Worm (Caenorhabditis elegans): Measurements from ENCODE around the gene str-236.

DNA sequence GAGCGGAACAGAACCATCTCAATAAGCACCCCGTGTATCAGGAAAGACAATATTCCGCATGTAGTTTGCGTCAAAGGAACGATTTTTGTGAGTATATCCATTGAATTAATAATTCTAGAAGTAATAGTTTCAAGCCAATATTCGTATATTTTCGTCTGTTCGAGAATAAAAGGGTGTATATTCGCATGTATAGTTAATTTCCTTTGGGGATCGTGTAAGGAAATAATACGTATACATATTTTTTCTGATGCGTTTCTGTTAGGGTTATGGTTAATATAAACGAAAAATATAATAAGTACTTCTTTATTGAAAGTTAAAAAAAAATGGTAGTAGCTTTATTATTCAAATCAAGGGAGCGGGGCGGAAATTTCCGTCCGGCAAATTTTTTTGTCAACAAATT, at the start of gene str-236:
- no peak for TF ChIP-seq tbx-7 (tag; optimal IDR thresholded peaks at IDR 0.05)
- TF ChIP-seq nhr-11 (tag; optimal IDR thresholded peaks at IDR 0.05), result no peak
- no peak for TF ChIP-seq ceh-48 (tag; optimal IDR thresholded peaks at IDR 0.05)
- no peak for TF ChIP-seq sox-4 (tag; optimal IDR thresholded peaks at IDR 0.05)
- no peak for TF ChIP-seq ceh-9 (tag; optimal IDR thresholded peaks at IDR 0.05)
- no peak for TF ChIP-seq nfya-1 (tag; optimal IDR thresholded peaks at IDR 0.05)

All from whole organism, late embryonic.